Worm (Caenorhabditis elegans) whole organism, young adult: ENCODE results near the gene D2096.13.

Experiments
- C06A6.2 ChIP-seq: fragments of 200-800 bp; sonication (Bioruptor generic); conservative IDR thresholded peaks from 2 replicates; pipeline ENCODE4 v1.3.6; 2022; ENCODE audit warnings: missing genetic modification characterization, missing compliant biosample characterization
- D2030.7 ChIP-seq: fragments of 200-800 bp; sonication (Bioruptor generic); IDR thresholded peaks from 2 replicates; pipeline ENCODE4 v1.3.6; 2022; ENCODE audit warnings: missing genetic modification reagents, missing genetic modification characterization, missing compliant biosample characterization
- Y79H2A.3 ChIP-seq: fragments of 200-800 bp; sonication (Bioruptor generic); conservative IDR thresholded peaks from 2 replicates; pipeline ENCODE4 v1.3.6; 2022; ENCODE audit warnings: missing genetic modification reagents, missing genetic modification characterization, missing compliant biosample characterization
- ama-1 ChIP-seq, 3 experiments: fragments of 150-350 bp in 1 of 3; sonication (generic microtip) in 2 of 3; optimal IDR thresholded peaks; 2 replicates each; lab custom pipeline; 2014 to 2018; ENCODE audit warnings: missing biosample characterization in 2 of 3, missing genetic modification characterization in 2 of 3, missing genetic modification reagents in 2 of 3
- him-1 ChIP-seq: sonication (generic microtip); optimal IDR thresholded peaks from 2 replicates; lab custom pipeline; 2016; ENCODE audit warnings: missing genotype, missing genetic modification reagents, missing genetic modification characterization, missing compliant biosample characterization
- hmg-20 ChIP-seq: fragments of 200-800 bp; sonication (Bioruptor generic); IDR thresholded peaks from 2 replicates; pipeline ENCODE4 v1.3.6; 2022; ENCODE audit warnings: missing genetic modification reagents, missing genetic modification characterization, missing compliant biosample characterization
- nfya-1 ChIP-seq: sonication (generic microtip); optimal IDR thresholded peaks from 2 replicates; lab custom pipeline; 2017; ENCODE audit warnings: antibody characterized with exemption, missing compliant biosample characterization, missing genetic modification characterization, borderline replicate concordance; ENCODE audit not compliant: insufficient read depth
- pha-4 ChIP-seq: fragments of 150-350 bp; sonication (generic microtip); optimal IDR thresholded peaks from 2 replicates; lab custom pipeline; 2014; ENCODE audit warnings: missing biosample characterization, missing genetic modification reagents, missing genetic modification characterization
- snpc-3.4 ChIP-seq: sonication (generic microtip); optimal IDR thresholded peaks from 2 replicates; lab custom pipeline; 2017; ENCODE audit warnings: missing genetic modification characterization, mild to moderate bottlenecking, missing compliant biosample characterization, antibody characterized with exemption, moderate library complexity, missing genotype, missing genetic modification reagents
- snpc-4 ChIP-seq, 5 experiments: fragments of 150-350 bp in 1 of 5; sonication (generic microtip) in 4 of 5; optimal IDR thresholded peaks; 2 replicates each; lab custom pipeline; 2014 to 2018; ENCODE audit warnings: missing genetic modification characterization in 5 of 5, missing biosample characterization in 3 of 5, antibody characterized with exemption in 2 of 5, mild to moderate bottlenecking in 2 of 5, missing compliant biosample characterization in 2 of 5, missing genotype in 2 of 5, moderate library complexity in 2 of 5, missing genetic modification reagents in 1 of 5
- zfh-2 ChIP-seq: fragments of 200-800 bp; sonication (Bioruptor generic); conservative IDR thresholded peaks from 2 replicates; pipeline ENCODE4 v1.3.6; 2022; ENCODE audit warnings: missing genetic modification reagents, missing genetic modification characterization, missing compliant biosample characterization

- no peak for TF ChIP-seq zfh-2 (GFP tag; lab: Robert Waterston, UW)
- TF ChIP-seq him-1 (tag; lab: Kevin White, UChicago), result no peak
- TF ChIP-seq snpc-3.4 (tag; lab: Kevin White, UChicago), result no peak
- TF ChIP-seq C06A6.2 (GFP tag; lab: Robert Waterston, UW), result no peak
- TF ChIP-seq D2030.7, result no peak
- no peak for TF ChIP-seq nfya-1
- TF ChIP-seq hmg-20 (GFP tag; lab: Robert Waterston, UW), result no peak
- no peak for TF ChIP-seq snpc-4 (GFP tag; optimal IDR thresholded peaks at IDR 0.05; lab: Kevin White, UChicago)
- TF ChIP-seq snpc-4 (tag; optimal IDR thresholded peaks at IDR 0.05; lab: Kevin White, UChicago), result no peak
- TF ChIP-seq pha-4 (tag; lab: Kevin White, UChicago), result no peak
- TF ChIP-seq ama-1 (optimal IDR thresholded peaks at IDR 0.05; lab: Kevin White, UChicago), result no peak
- TF ChIP-seq ama-1 (GFP tag; optimal IDR thresholded peaks at IDR 0.05; lab: Kevin White, UChicago), result no peak
- TF ChIP-seq Y79H2A.3, result no peak
Observed at ce11 chrIV:8376923-8377322, 18.5 kb upstream of the D2096.13 start.
